Worm (Caenorhabditis elegans) whole organism, late embryonic: ENCODE data around the gene Y17D7B.4.
"Not testable (repeated sequence)": the region's sequence is repeated elsewhere in the genome, so short reads cannot be mapped to it uniquely, and the experiment has no call there.

ENCODE experiments used
- C08G9.2 ChIP-seq: sonication (generic microtip); optimal IDR thresholded peaks from 2 replicates; lab custom pipeline; 2016; ENCODE audit warnings: mild to moderate bottlenecking, missing genetic modification characterization, moderate library complexity, missing compliant biosample characterization
- F13H6.1 ChIP-seq: sonication (generic microtip); optimal IDR thresholded peaks from 2 replicates; lab custom pipeline; 2016; ENCODE audit warnings: missing genetic modification characterization, missing compliant biosample characterization
- K09A11.1 ChIP-seq: sonication (generic microtip); optimal IDR thresholded peaks from 2 replicates; lab custom pipeline; 2017; ENCODE audit warnings: antibody characterized with exemption, mild to moderate bottlenecking, missing genetic modification characterization, missing compliant biosample characterization; ENCODE audit not compliant: insufficient read depth
- ama-1 ChIP-seq: fragments of 150-350 bp; optimal IDR thresholded peaks from 2 replicates; lab custom pipeline; 2014
- ceh-18 ChIP-seq: sonication (generic microtip); optimal IDR thresholded peaks from 2 replicates; lab custom pipeline; 2016; ENCODE audit warnings: missing genetic modification characterization, missing compliant biosample characterization
- ceh-30 ChIP-seq: fragments of 150-350 bp; optimal IDR thresholded peaks from 2 replicates; lab custom pipeline; 2014; ENCODE audit warnings: missing biosample characterization, missing genetic modification characterization
- ceh-34 ChIP-seq: sonication (generic microtip); optimal IDR thresholded peaks from 2 replicates; lab custom pipeline; 2016; ENCODE audit warnings: mild to moderate bottlenecking, missing genetic modification characterization, missing compliant biosample characterization
- ceh-9 ChIP-seq: sonication (generic microtip); optimal IDR thresholded peaks from 2 replicates; lab custom pipeline; 2016; ENCODE audit warnings: mild to moderate bottlenecking, missing genetic modification characterization, inconsistent platforms, missing compliant biosample characterization
- elt-2 ChIP-seq: sonication (generic microtip); optimal IDR thresholded peaks from 2 replicates; lab custom pipeline; 2016; ENCODE audit warnings: missing genetic modification reagents, missing genetic modification characterization, missing compliant biosample characterization
- elt-4 ChIP-seq: sonication (generic microtip); optimal IDR thresholded peaks from 2 replicates; lab custom pipeline; 2016; ENCODE audit warnings: missing genetic modification characterization, missing compliant biosample characterization
- eyg-1 ChIP-seq: sonication (generic microtip); optimal IDR thresholded peaks from 2 replicates; lab custom pipeline; 2016; ENCODE audit warnings: missing genotype, missing genetic modification characterization, missing compliant biosample characterization
- fax-1 ChIP-seq: sonication (generic microtip); optimal IDR thresholded peaks from 2 replicates; lab custom pipeline; 2016; ENCODE audit warnings: missing genotype, missing genetic modification characterization, missing compliant biosample characterization
- fkh-10 ChIP-seq: fragments of 150-350 bp; optimal IDR thresholded peaks from 2 replicates; lab custom pipeline; 2014; ENCODE audit warnings: missing biosample characterization, missing genetic modification reagents, missing genetic modification characterization
- fkh-6 ChIP-seq: sonication (generic microtip); optimal IDR thresholded peaks from 2 replicates; lab custom pipeline; 2016; ENCODE audit warnings: missing genetic modification characterization, missing compliant biosample characterization
- hlh-30 ChIP-seq: sonication (generic microtip); optimal IDR thresholded peaks from 2 replicates; lab custom pipeline; 2017; ENCODE audit warnings: antibody characterized with exemption, missing genetic modification characterization, missing compliant biosample characterization; ENCODE audit not compliant: insufficient read depth
- hlh-6 ChIP-seq: sonication (generic microtip); optimal IDR thresholded peaks from 2 replicates; lab custom pipeline; 2016; ENCODE audit warnings: missing genotype, missing genetic modification characterization, missing compliant biosample characterization
- lim-6 ChIP-seq: sonication (generic microtip); optimal IDR thresholded peaks from 2 replicates; lab custom pipeline; 2016; ENCODE audit warnings: missing genetic modification characterization, missing compliant biosample characterization
- lin-11 ChIP-seq: fragments of 200-800 bp; sonication (Bioruptor generic); optimal IDR thresholded peaks from 2 replicates; lab custom pipeline; 2018; ENCODE audit warnings: mild to moderate bottlenecking, missing genetic modification characterization, missing compliant biosample characterization
- nhr-11 ChIP-seq: fragments of 150-350 bp; optimal IDR thresholded peaks from 2 replicates; lab custom pipeline; 2014; ENCODE audit warnings: missing biosample characterization, missing genetic modification characterization
- pax-1 ChIP-seq: fragments of 150-350 bp; optimal IDR thresholded peaks from 2 replicates; lab custom pipeline; 2014; ENCODE audit warnings: missing biosample characterization, missing genetic modification characterization
- pha-2 ChIP-seq: sonication (generic microtip); optimal IDR thresholded peaks from 2 replicates; lab custom pipeline; 2017; ENCODE audit warnings: mild to moderate bottlenecking, missing genetic modification characterization, missing compliant biosample characterization
- pha-4 ChIP-seq: fragments of 150-350 bp; optimal IDR thresholded peaks from 2 replicates; lab custom pipeline; 2018; ENCODE audit warnings: missing biosample characterization, missing genetic modification reagents, missing genetic modification characterization
- pros-1 ChIP-seq: fragments of 150-350 bp; optimal IDR thresholded peaks from 2 replicates; lab custom pipeline; 2014; ENCODE audit warnings: missing biosample characterization, missing genetic modification reagents, missing genetic modification characterization
- rnt-1 ChIP-seq: sonication (generic microtip); optimal IDR thresholded peaks from 2 replicates; lab custom pipeline; 2016; ENCODE audit warnings: missing genetic modification characterization, missing compliant biosample characterization
- sdc-2 ChIP-seq: sonication (generic microtip); optimal IDR thresholded peaks from 2 replicates; lab custom pipeline; 2016; ENCODE audit warnings: missing genotype, missing genetic modification characterization, missing compliant biosample characterization
- syd-9 ChIP-seq: sonication (generic microtip); optimal IDR thresholded peaks from 2 replicates; lab custom pipeline; 2016; ENCODE audit warnings: mild to moderate bottlenecking, missing genetic modification characterization, moderate library complexity, missing compliant biosample characterization
- tbx-2 ChIP-seq: sonication (generic microtip); optimal IDR thresholded peaks from 2 replicates; lab custom pipeline; 2016; ENCODE audit warnings: missing genetic modification characterization, missing compliant biosample characterization
- ttx-3 ChIP-seq: sonication (generic microtip); optimal IDR thresholded peaks from 2 replicates; lab custom pipeline; 2016; ENCODE audit warnings: missing genetic modification reagents, missing genetic modification characterization, missing compliant biosample characterization
- unc-3 ChIP-seq, 2 experiments: fragments of 200-800 bp in 1 of 2; sonication (Bioruptor generic) in 1 of 2; sonication (generic microtip) in 1 of 2; conservative IDR thresholded peaks in 1 of 2; optimal IDR thresholded peaks in 1 of 2; 2 replicates each; pipeline versions ENCODE4 v1.3.6 to Lab custom; 2016 to 2022; ENCODE audit warnings: missing compliant biosample characterization in 2 of 2, missing genetic modification characterization in 2 of 2, missing genetic modification reagents in 1 of 2
- unc-42 ChIP-seq: sonication (generic microtip); optimal IDR thresholded peaks from 2 replicates; lab custom pipeline; 2016; ENCODE audit warnings: missing genotype, missing genetic modification characterization, missing compliant biosample characterization
- unc-55 ChIP-seq: sonication (generic microtip); optimal IDR thresholded peaks from 2 replicates; lab custom pipeline; 2017; ENCODE audit warnings: missing biosample characterization, missing genetic modification reagents, missing genetic modification characterization
- unc-86 ChIP-seq: sonication (generic microtip); optimal IDR thresholded peaks from 2 replicates; lab custom pipeline; 2016; ENCODE audit warnings: missing genetic modification characterization, missing compliant biosample characterization
- zip-5 ChIP-seq: sonication (generic microtip); optimal IDR thresholded peaks from 2 replicates; lab custom pipeline; 2016; ENCODE audit warnings: missing genetic modification characterization, missing compliant biosample characterization
- ztf-16 ChIP-seq: sonication (generic microtip); optimal IDR thresholded peaks from 2 replicates; lab custom pipeline; 2017; ENCODE audit warnings: missing genetic modification characterization, missing compliant biosample characterization

Gene Y17D7B.4

DNA sequence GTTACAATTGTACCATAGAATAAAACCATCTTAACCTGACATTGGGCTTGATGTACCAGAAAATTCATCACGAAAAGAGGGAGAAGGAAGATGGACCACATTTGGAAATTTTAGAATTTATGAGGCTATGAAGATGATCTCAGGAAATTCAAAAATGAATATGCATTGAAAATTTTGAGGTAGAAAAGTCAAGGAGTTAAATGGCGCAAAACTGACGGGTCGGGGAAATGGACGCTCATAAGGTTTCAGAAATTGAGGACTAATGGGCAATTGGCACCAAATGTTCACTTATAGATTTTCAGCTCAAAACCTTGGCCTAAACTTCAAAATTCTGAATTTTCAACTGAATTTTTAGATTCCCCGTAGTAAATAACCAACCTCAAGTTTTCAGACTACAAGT is 5.9 kb downstream of the Y17D7B.4 start, which contains the start of gene clec-255:
clec-255 (minus strand) TSS at position 101 of the 400 bp plus-strand sequence.
- TF ChIP-seq zip-5 (tag; lab: Kevin White, UChicago) (no peak), K09A11.1 (tag; lab: Kevin White, UChicago) (no peak), lin-11 (tag; lab: Kevin White, UChicago) (no peak), nhr-11 (no peak), elt-4 (tag; lab: Kevin White, UChicago) (no peak), ceh-34 (no peak), eyg-1 (tag; lab: Kevin White, UChicago) (no peak), unc-86 (no peak), pha-2 (tag; lab: Kevin White, UChicago) (no peak), pax-1 (tag; lab: Kevin White, UChicago) (no peak), ttx-3 (tag; lab: Kevin White, UChicago) (no peak), fkh-10 (GFP tag; lab: Kevin White, UChicago) (no peak)

DNA sequence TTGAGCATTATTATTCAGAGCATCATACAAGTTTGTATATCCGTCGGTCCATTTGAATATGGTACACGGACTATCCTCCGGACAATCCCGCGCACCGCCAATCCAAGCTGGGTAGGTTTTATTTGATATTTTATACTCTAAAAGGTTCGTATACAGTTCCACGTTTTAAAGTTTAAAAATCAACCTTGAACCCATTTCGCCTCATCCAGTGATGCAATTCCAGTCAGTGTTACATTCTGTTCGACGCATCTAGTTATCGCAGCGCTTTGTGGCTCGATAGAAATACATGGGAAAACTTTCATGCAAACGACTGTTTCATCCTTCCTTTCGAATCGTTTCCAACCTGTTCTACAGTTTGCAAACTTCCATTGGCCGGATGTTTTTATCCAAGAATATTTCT is 6.6 kb downstream of the Y17D7B.4 start:
- TF ChIP-seq eyg-1 (tag; lab: Kevin White, UChicago) (no peak), F13H6.1 (tag; lab: Kevin White, UChicago) (no peak)

DNA sequence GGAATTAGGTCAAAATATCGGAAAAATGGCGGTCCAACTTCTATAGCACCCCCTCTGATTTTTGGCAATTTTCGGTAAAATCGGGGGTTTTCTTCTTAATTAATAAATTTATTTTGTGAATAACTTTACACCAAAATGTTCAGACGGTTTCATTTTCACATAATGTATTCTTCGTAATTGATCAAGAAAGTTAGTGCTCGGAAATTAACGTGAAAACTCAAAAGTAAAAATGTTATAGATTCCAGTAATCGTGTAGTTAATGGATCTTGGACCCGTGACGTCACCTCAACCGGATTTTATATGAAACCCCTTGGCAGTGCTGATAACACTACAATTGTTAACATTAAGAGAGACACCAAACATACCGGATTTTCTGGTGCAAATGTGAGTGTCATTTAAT is 14.4 kb downstream of the Y17D7B.4 start, which contains the start of gene F11D11.22:
F11D11.22 (plus strand) TSS at position 301 of the 400 bp plus-strand sequence.
- TF ChIP-seq unc-55 (GFP tag; lab: Kevin White, UChicago); ama-1 (lab: Kevin White, UChicago); pha-2 (tag; lab: Kevin White, UChicago): not testable (repeated sequence)

DNA sequence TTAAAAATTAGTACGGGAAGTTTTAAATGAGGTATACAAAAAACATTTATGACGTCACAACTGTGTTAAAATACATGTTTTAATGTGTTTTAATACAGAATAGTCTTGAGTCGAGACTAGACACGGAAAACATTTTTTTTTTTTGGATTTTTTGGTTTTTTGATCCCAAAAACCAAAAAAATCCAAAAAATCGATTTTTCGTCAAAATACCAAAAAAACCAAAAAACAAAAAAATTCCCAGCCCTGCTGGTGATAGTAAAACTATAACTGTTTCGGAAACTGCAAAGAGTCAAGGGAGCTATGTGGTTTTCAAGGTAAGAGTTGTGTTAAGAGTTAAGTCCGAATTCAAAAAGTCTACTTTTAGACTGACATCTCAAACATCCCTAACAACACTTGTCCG is 15.4 kb downstream of the Y17D7B.4 start, which contains the start of gene F11D11.4:
F11D11.4 (plus strand) TSS at position 301 of the 400 bp plus-strand sequence.
- TF ChIP-seq C08G9.2 (tag; lab: Kevin White, UChicago) (no peak), pros-1 (tag; lab: Kevin White, UChicago) (no peak), rnt-1 (tag; lab: Kevin White, UChicago) (no peak), ceh-30 (tag; lab: Kevin White, UChicago) (no peak), fkh-10 (GFP tag; lab: Kevin White, UChicago) (no peak), ceh-34 (no peak)
- TF ChIP-seq, all 69 proteins: peak for 0

DNA sequence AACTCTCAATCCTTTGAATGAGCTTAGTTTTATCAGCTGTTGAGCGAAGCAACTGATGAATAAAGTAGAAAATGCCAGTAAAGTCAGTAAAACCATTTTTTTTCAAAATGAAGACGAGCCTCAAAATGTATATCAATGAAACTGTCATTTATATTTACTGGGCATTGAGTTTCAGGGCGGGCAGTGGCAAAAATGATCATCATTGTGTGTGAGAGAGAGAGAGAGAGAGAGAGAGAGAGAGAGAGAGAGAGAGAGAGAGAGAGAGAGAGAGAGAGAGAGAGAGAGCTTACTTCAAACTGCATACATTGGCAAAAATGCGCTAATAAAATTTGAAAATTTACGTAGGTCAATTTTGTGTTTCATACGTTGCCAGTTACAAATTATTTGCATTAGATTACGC is 16.3 kb downstream of the Y17D7B.4 start, which contains the start of gene F11D11.3:
F11D11.3 (minus strand) TSS at position 101 of the 400 bp plus-strand sequence.
- no peak for TF ChIP-seq fax-1 (tag; lab: Kevin White, UChicago)
- no peak for TF ChIP-seq ztf-16 (tag; lab: Kevin White, UChicago)
- TF ChIP-seq unc-3 (GFP tag; conservative IDR thresholded peaks at IDR 0.05; lab: Robert Waterston, UW), result no peak
- TF ChIP-seq unc-3 (tag; optimal IDR thresholded peaks at IDR 0.05; lab: Kevin White, UChicago), result no peak
- TF ChIP-seq pha-4 (tag; lab: Kevin White, UChicago), result no peak
- no peak for TF ChIP-seq ceh-9 (tag; lab: Kevin White, UChicago)
- TF ChIP-seq ceh-18, result no peak
- no peak for TF ChIP-seq fkh-6
- no peak for TF ChIP-seq syd-9

DNA sequence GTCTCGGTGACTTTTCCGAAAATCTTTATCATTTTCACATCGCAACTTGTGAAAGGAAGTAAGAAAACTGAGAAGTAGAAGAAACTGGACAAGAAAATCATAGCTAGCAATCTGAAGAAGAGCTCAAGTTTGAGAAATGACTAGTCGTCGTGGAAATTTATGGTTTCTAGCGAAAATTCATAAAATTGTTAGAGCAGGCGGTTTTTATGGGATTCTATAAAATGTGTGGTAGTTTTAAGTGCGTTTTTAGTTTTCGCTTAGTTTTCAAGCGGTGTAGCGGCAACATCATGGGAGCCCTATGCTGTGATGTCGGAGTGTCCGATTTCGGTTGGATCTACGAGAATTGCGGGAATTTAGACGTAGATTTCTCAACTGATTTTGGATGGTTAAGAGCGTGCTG is 22.2 kb downstream of the Y17D7B.4 start, which contains the start of gene clec-254:
clec-254 (minus strand) TSS at position 101 of the 400 bp plus-strand sequence.
- TF ChIP-seq fax-1, unc-42, pha-4 (tag; lab: Kevin White, UChicago): not testable (repeated sequence)
- TF ChIP-seq, all 69 proteins: peak for 0; not testable (repeated sequence) for 69

DNA sequence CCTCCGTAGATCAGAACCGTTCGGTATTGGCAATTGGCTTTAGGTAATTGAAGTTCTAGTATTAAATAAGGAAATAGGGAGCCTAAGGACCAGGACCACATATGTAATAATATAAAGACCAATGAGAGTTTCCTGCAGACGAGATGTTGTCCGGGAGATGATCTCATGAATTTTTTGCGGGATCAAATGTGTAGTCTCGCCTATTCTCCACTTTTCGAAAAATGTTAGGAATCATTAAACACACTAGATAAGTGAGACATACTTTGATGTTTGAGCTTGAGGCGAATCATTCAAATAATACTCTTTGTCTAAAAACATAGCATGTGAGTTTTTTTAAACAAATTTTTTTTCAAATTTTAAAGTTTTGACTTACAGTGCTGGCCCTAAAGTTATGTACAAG is 23.5 kb downstream of the Y17D7B.4 start, which contains the start of gene F11D11.6:
F11D11.6 (minus strand) TSS at position 101 of the 400 bp plus-strand sequence.
- TF ChIP-seq zip-5 (tag; lab: Kevin White, UChicago) (no peak), elt-2 (tag; lab: Kevin White, UChicago) (no peak), unc-42 (tag; lab: Kevin White, UChicago) (no peak), tbx-2 (no peak), lim-6 (tag; lab: Kevin White, UChicago) (no peak), hlh-30 (tag; lab: Kevin White, UChicago) (no peak), hlh-6 (no peak), sdc-2 (no peak)
